Fruit fly (Drosophila melanogaster) S2 (cell line): ENCODE measurements around the gene CG5050.

ENCODE experiments used
- CG8478 ChIP-seq: fragments of >200 bp; optimal IDR thresholded peaks from 2 replicates; lab custom pipeline; 2018
- CTCF ChIP-seq, 2 experiments: fragments of >200 bp; optimal IDR thresholded peaks; 2 replicates each; lab custom pipeline; 2018

DNA sequence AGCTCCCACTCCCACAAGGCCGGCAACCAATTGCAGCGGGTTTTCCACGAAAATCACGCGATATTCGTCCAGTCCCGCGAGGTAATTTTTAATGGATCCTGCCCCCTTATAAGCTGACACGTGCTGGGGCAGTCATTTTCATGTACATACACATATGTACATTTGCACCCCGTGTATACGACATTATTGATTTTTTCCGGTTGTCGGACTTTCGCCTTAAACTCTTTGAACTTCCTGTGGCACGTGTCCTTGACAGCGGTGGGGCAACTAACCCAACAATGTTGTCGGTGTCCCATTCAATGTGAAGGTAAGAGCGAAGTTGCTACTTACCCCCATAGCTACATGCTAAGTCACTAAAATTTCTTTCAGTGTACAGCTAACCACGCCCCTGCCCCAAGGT, 640 bp upstream of the CG5050 start:
- TF ChIP-seq CTCF (optimal IDR thresholded peaks at IDR 0.05; lab: Kevin White, UChicago) (no peak), CG8478 (lab: Kevin White, UChicago) (no peak)
